Fruit fly (Drosophila melanogaster): ENCODE measurements around the gene ppk24.
A peak's percentile ranks its signal among the peaks of the same experiment; 100 is the strongest.

- TF ChIP-seq CG14711 (tag; optimal IDR thresholded peaks at IDR 0.05), result no peak
- TF ChIP-seq ovo (GFP tag; optimal IDR thresholded peaks at IDR 0.05), result no peak
- peak; percentile 15 for TF ChIP-seq Mnt (GFP tag; optimal IDR thresholded peaks at IDR 0.05)
- no peak for TF ChIP-seq CG11617 (GFP tag; optimal IDR thresholded peaks at IDR 0.05)
- TF ChIP-seq kay (GFP tag; ENCODE audit: borderline replicate concordance), result no peak
- TF ChIP-seq Clk (GFP tag; optimal IDR thresholded peaks at IDR 0.05), result no peak
- peak; percentile 19 for TF ChIP-seq CG1620 (GFP tag; optimal IDR thresholded peaks at IDR 0.05)
- no peak for TF ChIP-seq cic (GFP tag; optimal IDR thresholded peaks at IDR 0.05)
- TF ChIP-seq CG7101 (tag; optimal IDR thresholded peaks at IDR 0.05), result no peak
- no peak for TF ChIP-seq CG12768 (GFP tag; optimal IDR thresholded peaks at IDR 0.05)
- no peak for TF ChIP-seq CG5204 (GFP tag; optimal IDR thresholded peaks at IDR 0.05)
- TF ChIP-seq CG7045 (GFP tag; optimal IDR thresholded peaks at IDR 0.05), result no peak
- TF ChIP-seq Hr96 (GFP tag; optimal IDR thresholded peaks at IDR 0.05), result peak; percentile 27
- TF ChIP-seq pad (GFP tag; optimal IDR thresholded peaks at IDR 0.05), result no peak
Observed at dm6 chr3R:31220456-31221336, 44.8 kb upstream of the ppk24 start, which contains the start of gene CG12054.
